Worm (Caenorhabditis elegans) whole organism, early embryonic: Measurements from ENCODE around the gene ZC449.7.

Experiments
- B0310.2 ChIP-seq: sonication (generic microtip); optimal IDR thresholded peaks from 2 replicates; lab custom pipeline; 2016; ENCODE audit warnings: mild to moderate bottlenecking, missing genetic modification characterization, missing compliant biosample characterization
- F13C5.2 ChIP-seq: sonication (generic microtip); optimal IDR thresholded peaks from 2 replicates; lab custom pipeline; 2017; ENCODE audit warnings: mild to moderate bottlenecking, missing genetic modification characterization, inconsistent platforms, missing compliant biosample characterization
- aly-1 ChIP-seq: sonication (generic microtip); optimal IDR thresholded peaks from 2 replicates; lab custom pipeline; 2016; ENCODE audit warnings: missing genetic modification characterization, missing compliant biosample characterization
- ama-1 ChIP-seq: fragments of 150-350 bp; optimal IDR thresholded peaks from 2 replicates; lab custom pipeline; 2014
- ceh-13 ChIP-seq: fragments of 200-800 bp; sonication (Bioruptor generic); optimal IDR thresholded peaks from 2 replicates; lab custom pipeline; 2018; ENCODE audit warnings: mild to moderate bottlenecking, missing genetic modification characterization, missing compliant biosample characterization
- ets-7 ChIP-seq: sonication (generic microtip); optimal IDR thresholded peaks from 2 replicates; lab custom pipeline; 2016; ENCODE audit warnings: missing genotype, missing genetic modification characterization, missing compliant biosample characterization
- hmbx-1 ChIP-seq: sonication (generic microtip); optimal IDR thresholded peaks from 2 replicates; lab custom pipeline; 2016; ENCODE audit warnings: mild to moderate bottlenecking, missing genetic modification characterization, missing compliant biosample characterization
- hmg-4 ChIP-seq: fragments of 200-800 bp; sonication (Bioruptor generic); optimal IDR thresholded peaks from 2 replicates; lab custom pipeline; 2018; ENCODE audit warnings: mild to moderate bottlenecking, missing genetic modification characterization, missing compliant biosample characterization
- scrt-1 ChIP-seq: fragments of 200-800 bp; sonication (Bioruptor generic); IDR thresholded peaks from 2 replicates; pipeline ENCODE4 v1.3.6; 2022; ENCODE audit warnings: missing genetic modification characterization, missing compliant biosample characterization
- tbx-11 ChIP-seq: fragments of 200-800 bp; sonication (Bioruptor generic); IDR thresholded peaks from 2 replicates; pipeline ENCODE4 v1.3.6; 2022; ENCODE audit warnings: missing genetic modification characterization, missing compliant biosample characterization
- tbx-37 ChIP-seq: fragments of 200-800 bp; sonication (Bioruptor generic); conservative IDR thresholded peaks from 2 replicates; pipeline ENCODE4 v1.3.6; 2022; ENCODE audit warnings: missing genetic modification reagents, missing genetic modification characterization, missing compliant biosample characterization
- tra-4 ChIP-seq: sonication (generic microtip); optimal IDR thresholded peaks from 2 replicates; lab custom pipeline; 2017; ENCODE audit warnings: missing genetic modification characterization, missing compliant biosample characterization

DNA sequence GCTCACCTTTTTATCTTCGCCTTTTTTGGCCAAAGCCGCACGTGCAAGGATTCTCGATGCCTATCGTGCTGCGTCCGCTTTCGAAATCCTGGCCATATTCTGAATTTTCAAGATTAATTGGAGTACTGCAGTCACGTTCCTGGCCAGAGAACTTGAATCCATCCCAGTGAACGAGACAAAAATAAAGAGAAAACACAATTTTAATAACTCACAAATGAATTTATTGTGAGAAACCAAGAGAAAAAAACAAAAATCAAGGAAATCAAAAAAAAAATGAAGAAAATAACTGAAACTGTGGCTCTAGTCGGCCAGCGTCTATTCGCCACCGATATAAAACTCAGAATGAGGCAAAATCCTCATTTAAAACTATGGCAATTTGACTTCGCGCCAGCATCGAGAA is 45.3 kb downstream of the ZC449.7 start, which contains the start of gene C24H10.4:
- no peak for TF ChIP-seq tra-4 (tag; lab: Kevin White, UChicago)
- TF ChIP-seq ama-1, result no peak
- no peak for TF ChIP-seq tbx-11 (GFP tag; lab: Robert Waterston, UW)
- TF ChIP-seq F13C5.2, result no peak
- no peak for TF ChIP-seq ets-7 (tag; lab: Kevin White, UChicago)
- no peak for TF ChIP-seq B0310.2 (tag; lab: Kevin White, UChicago)
- TF ChIP-seq ceh-13 (GFP tag; lab: Kevin White, UChicago), result no peak
- no peak for TF ChIP-seq scrt-1 (GFP tag; lab: Robert Waterston, UW)
- no peak for TF ChIP-seq tbx-37 (GFP tag; lab: Robert Waterston, UW)
- no peak for TF ChIP-seq hmbx-1 (tag; lab: Kevin White, UChicago)
- TF ChIP-seq hmg-4, result no peak
- TF ChIP-seq aly-1 (tag; lab: Kevin White, UChicago), result no peak
